Fruit fly (Drosophila melanogaster) whole organism, embryonic: ENCODE measurements around the gene Spase25.

Experiments
- Ada2b ChIP-seq: fragments of 200-800 bp; sonication (Bioruptor generic); IDR thresholded peaks from 2 replicates; pipeline ENCODE4 v1.3.6; 2022; ENCODE audit warnings: missing biosample characterization, missing genetic modification characterization
- Asciz ChIP-seq: fragments of 200-800 bp; sonication (Bioruptor generic); optimal IDR thresholded peaks from 2 replicates; lab custom pipeline; 2017; ENCODE audit warnings: missing biosample characterization, mild to moderate bottlenecking, missing genetic modification characterization, missing genetic modification reagents
- C15 ChIP-seq: fragments of 200-800 bp; sonication (Bioruptor generic); IDR thresholded peaks from 3 replicates; pipeline ENCODE4 v1.3.6; 2022; ENCODE audit warnings: missing biosample characterization, missing genetic modification characterization
- CG10274 ChIP-seq: fragments of 200-800 bp; sonication (Bioruptor generic); optimal IDR thresholded peaks from 3 replicates; lab custom pipeline; 2017; ENCODE audit warnings: missing biosample characterization, mild to moderate bottlenecking, missing genetic modification characterization
- CG10565 ChIP-seq: fragments of 200-800 bp; sonication (Bioruptor generic); optimal IDR thresholded peaks from 3 replicates; lab custom pipeline; 2016; ENCODE audit warnings: missing biosample characterization, mild to moderate bottlenecking, missing genetic modification characterization
- CG11093 ChIP-seq: fragments of 200-800 bp; sonication (Bioruptor generic); IDR thresholded peaks from 3 replicates; pipeline ENCODE4 v1.3.6; 2022; ENCODE audit warnings: missing biosample characterization, missing genetic modification characterization
- CG11504 ChIP-seq: fragments of 200-800 bp; sonication (Bioruptor generic); optimal IDR thresholded peaks from 3 replicates; lab custom pipeline; 2019; ENCODE audit warnings: missing biosample characterization, mild to moderate bottlenecking, missing genetic modification characterization, moderate library complexity
- CG14441 ChIP-seq: fragments of 200-800 bp; sonication (Bioruptor generic); IDR thresholded peaks from 2 replicates; pipeline ENCODE4 v1.3.6; 2022; ENCODE audit warnings: missing biosample characterization, missing genetic modification characterization
- CG14965 ChIP-seq: fragments of 200-800 bp; sonication (Bioruptor generic); optimal IDR thresholded peaks from 2 replicates; lab custom pipeline; 2016; ENCODE audit warnings: missing biosample characterization, missing genetic modification characterization, borderline replicate concordance
- CG16813 ChIP-seq: fragments of 200-800 bp; sonication (Bioruptor generic); IDR thresholded peaks from 3 replicates; pipeline ENCODE4 v1.3.6; 2022; ENCODE audit warnings: missing biosample characterization, missing genetic modification characterization; ENCODE audit not compliant: partially characterized antibody
- CG17568 ChIP-seq: fragments of 200-800 bp; sonication (Bioruptor generic); optimal IDR thresholded peaks from 2 replicates; lab custom pipeline; 2018; ENCODE audit warnings: missing biosample characterization, mild to moderate bottlenecking, missing genetic modification characterization, moderate library complexity
- CG18011 ChIP-seq: fragments of 200-800 bp; sonication (Bioruptor generic); optimal IDR thresholded peaks from 2 replicates; lab custom pipeline; 2017; ENCODE audit warnings: missing biosample characterization, missing genetic modification characterization, mild to moderate bottlenecking, moderate library complexity, missing genotype
- CG2120 ChIP-seq: fragments of 200-800 bp; sonication (Bioruptor generic); optimal IDR thresholded peaks from 3 replicates; lab custom pipeline; 2016; ENCODE audit warnings: missing biosample characterization, missing genetic modification characterization
- CG2129 ChIP-seq: fragments of 200-800 bp; sonication (Bioruptor generic); IDR thresholded peaks from 2 replicates; pipeline ENCODE4 v1.3.6; 2022; ENCODE audit warnings: missing biosample characterization, missing genetic modification characterization; ENCODE audit not compliant: partially characterized antibody
- CG2889 ChIP-seq: fragments of 200-800 bp; sonication (Bioruptor generic); IDR thresholded peaks from 3 replicates; pipeline ENCODE4 v1.3.6; 2022; ENCODE audit warnings: missing biosample characterization, missing genetic modification characterization
- CG30403 ChIP-seq: fragments of 200-800 bp; sonication (Bioruptor generic); optimal IDR thresholded peaks from 3 replicates; lab custom pipeline; 2016; ENCODE audit warnings: missing biosample characterization, missing genetic modification characterization
- CG31441 ChIP-seq: fragments of 200-800 bp; sonication (Bioruptor generic); IDR thresholded peaks from 2 replicates; pipeline ENCODE4 v1.3.6; 2022; ENCODE audit warnings: missing biosample characterization, missing genetic modification characterization
- CG32772 ChIP-seq: fragments of 200-800 bp; sonication (Bioruptor generic); IDR thresholded peaks from 2 replicates; pipeline ENCODE4 v1.3.6; 2022; ENCODE audit warnings: missing biosample characterization, missing genetic modification characterization
- CG4424 ChIP-seq: fragments of 200-800 bp; sonication (Bioruptor generic); optimal IDR thresholded peaks from 3 replicates; lab custom pipeline; 2016; ENCODE audit warnings: missing biosample characterization, missing genetic modification characterization
- CG6791 ChIP-seq: fragments of 200-800 bp; sonication (Bioruptor generic); IDR thresholded peaks from 3 replicates; pipeline ENCODE4 v1.3.6; 2022; ENCODE audit warnings: missing biosample characterization, missing genetic modification characterization; ENCODE audit not compliant: partially characterized antibody
- CG8765 ChIP-seq: fragments of 200-800 bp; sonication (Bioruptor generic); IDR thresholded peaks from 2 replicates; pipeline ENCODE4 v1.3.6; 2022; ENCODE audit warnings: missing biosample characterization, missing genetic modification characterization
- CoRest ChIP-seq: fragments of 200-800 bp; sonication (Bioruptor generic); optimal IDR thresholded peaks from 3 replicates; lab custom pipeline; 2018; ENCODE audit warnings: missing biosample characterization, mild to moderate bottlenecking, missing genetic modification characterization, moderate library complexity
- D ChIP-seq, 2 experiments: fragments of 200-800 bp in 1 of 2; fragments of >200 bp in 1 of 2; sonication (Bioruptor generic) in 1 of 2; optimal IDR thresholded peaks; 2 replicates in 1 of 2; 3 replicates in 1 of 2; lab custom pipeline; 2017; ENCODE audit warnings: mild to moderate bottlenecking in 1 of 2, missing biosample characterization in 1 of 2, missing genetic modification characterization in 1 of 2, missing genetic modification reagents in 1 of 2
- Dbx ChIP-seq: fragments of 200-800 bp; sonication (Bioruptor generic); IDR thresholded peaks from 3 replicates; pipeline ENCODE4 v1.3.6; 2022; ENCODE audit warnings: missing biosample characterization, missing genetic modification characterization
- Dfd ChIP-seq, 2 experiments: fragments of >200 bp; optimal IDR thresholded peaks; 2 replicates each; lab custom pipeline; 2017; ENCODE audit warnings: missing biosample characterization in 2 of 2, missing genetic modification characterization in 2 of 2
- E2f1 ChIP-seq: fragments of 200-800 bp; sonication (Bioruptor generic); IDR thresholded peaks from 2 replicates; pipeline ENCODE4 v1.3.6; 2022; ENCODE audit warnings: missing biosample characterization, missing genetic modification characterization
- H15 ChIP-seq: fragments of 200-800 bp; sonication (Bioruptor generic); IDR thresholded peaks from 3 replicates; pipeline ENCODE4 v1.3.6; 2022; ENCODE audit warnings: missing biosample characterization, missing genetic modification characterization
- Lim3 ChIP-seq: fragments of 200-800 bp; sonication (Bioruptor generic); IDR thresholded peaks from 2 replicates; pipeline ENCODE4 v1.3.6; 2022; ENCODE audit warnings: missing biosample characterization, missing genetic modification characterization
- Nf-YB ChIP-seq: fragments of 200-800 bp; sonication (Bioruptor generic); optimal IDR thresholded peaks from 3 replicates; lab custom pipeline; 2019; ENCODE audit warnings: missing biosample characterization, mild to moderate bottlenecking, missing genetic modification characterization, moderate library complexity
- Oaz ChIP-seq: fragments of 200-800 bp; sonication (Bioruptor generic); IDR thresholded peaks from 2 replicates; pipeline ENCODE4 v1.3.6; 2022; ENCODE audit warnings: missing biosample characterization, missing genetic modification characterization
- Oli ChIP-seq: fragments of 200-800 bp; sonication (Bioruptor generic); optimal IDR thresholded peaks from 2 replicates; lab custom pipeline; 2018; ENCODE audit warnings: missing biosample characterization, mild to moderate bottlenecking, missing genetic modification characterization, moderate library complexity
- PHDP ChIP-seq: fragments of 200-800 bp; sonication (Bioruptor generic); optimal IDR thresholded peaks from 3 replicates; lab custom pipeline; 2018; ENCODE audit warnings: missing biosample characterization, mild to moderate bottlenecking, missing genetic modification characterization, moderate library complexity
- Pdp1 ChIP-seq, 2 experiments: fragments of 200-800 bp; sonication (Bioruptor generic); optimal IDR thresholded peaks; 3 replicates each; lab custom pipeline; 2016; ENCODE audit warnings: missing biosample characterization in 2 of 2, missing genetic modification characterization in 2 of 2, mild to moderate bottlenecking in 1 of 2, moderate library complexity in 1 of 2
- Usf ChIP-seq: fragments of 200-800 bp; sonication (Bioruptor generic); optimal IDR thresholded peaks from 2 replicates; lab custom pipeline; 2017; ENCODE audit warnings: missing genotype, missing biosample characterization, missing genetic modification characterization
- Vsx1 ChIP-seq: fragments of 200-800 bp; sonication (Bioruptor generic); optimal IDR thresholded peaks from 2 replicates; lab custom pipeline; 2017; ENCODE audit warnings: missing biosample characterization, mild to moderate bottlenecking, missing genetic modification characterization, missing genetic modification reagents
- bowl ChIP-seq: fragments of 200-800 bp; sonication (Bioruptor generic); IDR thresholded peaks from 2 replicates; pipeline ENCODE4 v1.3.6; 2022; ENCODE audit warnings: missing biosample characterization, missing genetic modification characterization
- chinmo ChIP-seq: fragments of 200-800 bp; sonication (Bioruptor generic); IDR thresholded peaks from 4 replicates; pipeline ENCODE4 v1.3.6; 2022; ENCODE audit warnings: missing biosample characterization, missing genetic modification characterization; ENCODE audit not compliant: partially characterized antibody
- crol ChIP-seq: fragments of 200-800 bp; sonication (Bioruptor generic); IDR thresholded peaks from 2 replicates; pipeline ENCODE4 v1.3.6; 2022; ENCODE audit warnings: missing biosample characterization, missing genetic modification characterization
- disco-r ChIP-seq: fragments of 200-800 bp; sonication (Bioruptor generic); optimal IDR thresholded peaks from 2 replicates; lab custom pipeline; 2016; ENCODE audit warnings: missing biosample characterization, missing genetic modification characterization
- fd64A ChIP-seq: fragments of 200-800 bp; sonication (Bioruptor generic); optimal IDR thresholded peaks from 3 replicates; lab custom pipeline; 2018; ENCODE audit warnings: missing biosample characterization, mild to moderate bottlenecking, missing genetic modification characterization
- fd96Cb ChIP-seq: fragments of 200-800 bp; sonication (Bioruptor generic); optimal IDR thresholded peaks from 2 replicates; lab custom pipeline; 2018; ENCODE audit warnings: missing biosample characterization, mild to moderate bottlenecking, missing genetic modification characterization, moderate library complexity
- gce ChIP-seq: fragments of 200-800 bp; sonication (Bioruptor generic); IDR thresholded peaks from 3 replicates; pipeline ENCODE4 v1.3.6; 2022; ENCODE audit warnings: missing biosample characterization, missing genetic modification characterization
- mam ChIP-seq: fragments of 200-800 bp; sonication (Bioruptor generic); optimal IDR thresholded peaks from 3 replicates; lab custom pipeline; 2016; ENCODE audit warnings: missing biosample characterization, missing genetic modification characterization
- nerfin-2 ChIP-seq: fragments of 200-800 bp; sonication (Bioruptor generic); IDR thresholded peaks from 2 replicates; pipeline ENCODE4 v1.3.6; 2022; ENCODE audit warnings: missing biosample characterization, missing genetic modification characterization; ENCODE audit not compliant: partially characterized antibody
- org-1 ChIP-seq: fragments of 200-800 bp; sonication (Bioruptor generic); optimal IDR thresholded peaks from 2 replicates; lab custom pipeline; 2017; ENCODE audit warnings: missing biosample characterization, missing genetic modification characterization
- pzg ChIP-seq: fragments of 200-800 bp; sonication (Bioruptor generic); optimal IDR thresholded peaks from 3 replicates; lab custom pipeline; 2018; ENCODE audit warnings: missing biosample characterization, mild to moderate bottlenecking, missing genetic modification characterization, moderate library complexity
- sd ChIP-seq: fragments of 200-800 bp; sonication (Bioruptor generic); optimal IDR thresholded peaks from 3 replicates; lab custom pipeline; 2018; ENCODE audit warnings: missing biosample characterization, mild to moderate bottlenecking, missing genetic modification characterization, moderate library complexity
- tgo ChIP-seq: fragments of 200-800 bp; sonication (Bioruptor generic); IDR thresholded peaks from 3 replicates; pipeline ENCODE4 v1.3.6; 2022; ENCODE audit warnings: missing biosample characterization, missing genetic modification characterization
- usp ChIP-seq: fragments of >200 bp; optimal IDR thresholded peaks from 2 replicates; lab custom pipeline; 2017; ENCODE audit warnings: missing biosample characterization, missing genetic modification characterization
- z ChIP-seq: fragments of 200-800 bp; sonication (Bioruptor generic); IDR thresholded peaks from 3 replicates; pipeline ENCODE4 v1.3.6; 2022; ENCODE audit warnings: missing biosample characterization, missing genetic modification characterization
- zf30C ChIP-seq: fragments of 200-800 bp; sonication (Bioruptor generic); optimal IDR thresholded peaks from 3 replicates; lab custom pipeline; 2018; ENCODE audit warnings: missing biosample characterization, mild to moderate bottlenecking, missing genetic modification characterization

Spase25 gene

DNA sequence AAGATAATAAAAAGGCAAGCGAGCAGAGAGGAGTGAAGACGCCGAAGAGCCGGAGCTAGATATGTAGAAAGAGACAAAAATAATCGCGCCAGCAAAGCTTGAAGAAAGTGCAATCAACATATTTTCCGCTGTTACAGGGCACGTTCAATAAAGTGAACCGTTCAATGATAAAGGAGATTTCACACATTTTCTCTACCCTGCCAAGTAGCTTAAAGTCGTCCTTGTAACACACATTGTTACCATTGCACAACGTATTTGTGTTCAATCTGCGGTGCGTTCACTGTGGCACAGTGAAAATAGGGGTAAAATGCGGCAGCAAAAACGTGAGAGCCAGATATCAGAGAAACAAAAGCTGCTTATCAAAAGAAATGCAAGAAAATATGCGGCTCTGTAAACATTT lies 14.4 kb downstream of the Spase25 start:
- TF ChIP-seq sd (tag; lab: Kevin White, UChicago) = no peak
- TF ChIP-seq CG14441 (GFP tag; lab: Robert Waterston, UW) = peak; percentile 61
- no peak for TF ChIP-seq bowl (GFP tag; lab: Robert Waterston, UW)
- TF ChIP-seq pzg = no peak
- no peak for TF ChIP-seq CG4424 (GFP tag; lab: Kevin White, UChicago)
- TF ChIP-seq E2f1 = 0 out of 2 replicates have a peak, but pooled peaks have one; percentile 24
- TF ChIP-seq org-1 (GFP tag; lab: Kevin White, UChicago) = peak; percentile 19
- TF ChIP-seq CG17568 (GFP tag; lab: Kevin White, UChicago) = no peak
- no peak for TF ChIP-seq Vsx1 (GFP tag; lab: Kevin White, UChicago)
- no peak for TF ChIP-seq H15 (GFP tag; lab: Robert Waterston, UW)
- no peak for TF ChIP-seq CG31441 (GFP tag; lab: Robert Waterston, UW)
- TF ChIP-seq tgo (GFP tag; lab: Robert Waterston, UW) = no peak
- no peak for TF ChIP-seq Dfd (GFP tag; optimal IDR thresholded peaks at IDR 0.05; lab: Kevin White, UChicago)
- no peak for TF ChIP-seq CG18011 (GFP tag; lab: Kevin White, UChicago)
- no peak for TF ChIP-seq D (optimal IDR thresholded peaks at IDR 0.05; lab: Kevin White, UChicago)
- TF ChIP-seq D (GFP tag; optimal IDR thresholded peaks at IDR 0.05; lab: Kevin White, UChicago) = no peak
- TF ChIP-seq Asciz (GFP tag; lab: Kevin White, UChicago) = peak; percentile 50
- peak; percentile 52 for TF ChIP-seq fd96Cb (tag; lab: Kevin White, UChicago)
- TF ChIP-seq CG14965 = no peak
- TF ChIP-seq Dbx = no peak
- TF ChIP-seq CG8765 (GFP tag; lab: Robert Waterston, UW) = no peak
- no peak for TF ChIP-seq Ada2b (GFP tag; lab: Robert Waterston, UW)
- no peak for TF ChIP-seq CG10565
- TF ChIP-seq CG6791 (GFP tag; lab: Robert Waterston, UW) = no peak
- TF ChIP-seq PHDP (tag; lab: Kevin White, UChicago) = peak; percentile 15
- peak; percentile 39 for TF ChIP-seq CG30403 (GFP tag; lab: Kevin White, UChicago)
- peak; percentile 26 for TF ChIP-seq mam (GFP tag; lab: Kevin White, UChicago)
- peak; percentile 54 for TF ChIP-seq CG32772 (GFP tag; lab: Robert Waterston, UW)
- no peak for TF ChIP-seq fd64A
- TF ChIP-seq Lim3 (GFP tag; lab: Robert Waterston, UW) = no peak
- no peak for TF ChIP-seq CG16813 (GFP tag; lab: Robert Waterston, UW)
- peak; percentile 20 to 43 for TF ChIP-seq Pdp1 (GFP tag; optimal IDR thresholded peaks at IDR 0.05; lab: Kevin White, UChicago)
- no peak for TF ChIP-seq z
- TF ChIP-seq disco-r (GFP tag; lab: Kevin White, UChicago) = no peak
- TF ChIP-seq chinmo (GFP tag; lab: Robert Waterston, UW) = no peak
- no peak for TF ChIP-seq Usf (GFP tag; lab: Kevin White, UChicago)
- TF ChIP-seq Oli (tag; lab: Kevin White, UChicago) = peak; percentile 40
- TF ChIP-seq crol (GFP tag; lab: Robert Waterston, UW) = no peak
- TF ChIP-seq Nf-YB (GFP tag; lab: Kevin White, UChicago) = no peak
- TF ChIP-seq CG11504 (tag; lab: Kevin White, UChicago) = peak; percentile 57
- no peak for TF ChIP-seq usp (GFP tag; lab: Kevin White, UChicago)
- peak; percentile 42; the same call in 1 of the 3 replicates for TF ChIP-seq CG11093 (GFP tag; lab: Robert Waterston, UW)
- peak; percentile 14 for TF ChIP-seq CG2120
- TF ChIP-seq CG2129 (GFP tag; lab: Robert Waterston, UW) = no peak
- TF ChIP-seq CG10274 (GFP tag; lab: Kevin White, UChicago) = no peak
- TF ChIP-seq C15 = no peak
- no peak for TF ChIP-seq zf30C (GFP tag; lab: Kevin White, UChicago)
- TF ChIP-seq nerfin-2 (GFP tag; lab: Robert Waterston, UW) = no peak
- TF ChIP-seq CG2889 (GFP tag; lab: Robert Waterston, UW) = no peak
- TF ChIP-seq Oaz (GFP tag; lab: Robert Waterston, UW) = no peak
- TF ChIP-seq gce (GFP tag; lab: Robert Waterston, UW) = 0 out of 3 replicates have a peak, but pooled peaks have one; percentile 49
- no peak for TF ChIP-seq CoRest (tag; lab: Kevin White, UChicago)
